Fruit fly (Drosophila melanogaster) whole organism, embryonic: Measurements from ENCODE around the gene sit.

Experiments
- Ada2b ChIP-seq: fragments of 200-800 bp; sonication (Bioruptor generic); IDR thresholded peaks from 2 replicates; pipeline ENCODE4 v1.3.6; 2022; ENCODE audit warnings: missing biosample characterization, missing genetic modification characterization
- CG10366 ChIP-seq: fragments of 200-800 bp; sonication (Bioruptor generic); IDR thresholded peaks from 2 replicates; pipeline ENCODE4 v1.3.6; 2022; ENCODE audit warnings: missing biosample characterization, missing genetic modification characterization
- CG12299 ChIP-seq: fragments of 200-800 bp; sonication (Bioruptor generic); optimal IDR thresholded peaks from 2 replicates; lab custom pipeline; 2018; ENCODE audit warnings: missing biosample characterization, mild to moderate bottlenecking, missing genetic modification characterization
- CG13296 ChIP-seq: fragments of 200-800 bp; sonication (Bioruptor generic); optimal IDR thresholded peaks from 3 replicates; lab custom pipeline; 2018; ENCODE audit warnings: missing biosample characterization, mild to moderate bottlenecking, missing genetic modification characterization
- CG13424 ChIP-seq: fragments of 200-800 bp; sonication (Bioruptor generic); optimal IDR thresholded peaks from 2 replicates; lab custom pipeline; 2019; ENCODE audit warnings: missing biosample characterization, mild to moderate bottlenecking, missing genetic modification characterization, moderate library complexity
- CG16863 ChIP-seq: fragments of 200-800 bp; sonication (Bioruptor generic); optimal IDR thresholded peaks from 3 replicates; lab custom pipeline; 2016; ENCODE audit warnings: missing biosample characterization, missing genetic modification characterization
- CG17359 ChIP-seq: fragments of 200-800 bp; sonication (Bioruptor generic); optimal IDR thresholded peaks from 3 replicates; lab custom pipeline; 2018; ENCODE audit warnings: missing biosample characterization, mild to moderate bottlenecking, missing genetic modification characterization, moderate library complexity
- CG18011 ChIP-seq: fragments of 200-800 bp; sonication (Bioruptor generic); optimal IDR thresholded peaks from 2 replicates; lab custom pipeline; 2017; ENCODE audit warnings: missing biosample characterization, missing genetic modification characterization, mild to moderate bottlenecking, moderate library complexity, missing genotype
- CG18764 ChIP-seq: fragments of 200-800 bp; sonication (Bioruptor generic); optimal IDR thresholded peaks from 3 replicates; lab custom pipeline; 2016; ENCODE audit warnings: missing biosample characterization, missing genetic modification characterization
- CG34422 ChIP-seq: fragments of 200-800 bp; sonication (Bioruptor generic); IDR thresholded peaks from 3 replicates; pipeline ENCODE4 v1.3.6; 2022; ENCODE audit warnings: missing biosample characterization, missing genetic modification characterization
- CG3726 ChIP-seq: fragments of 200-800 bp; sonication (Bioruptor generic); IDR thresholded peaks from 3 replicates; pipeline ENCODE4, ENCODE4 v1.3.6; 2022; ENCODE audit warnings: missing biosample characterization, missing genetic modification characterization
- CG3847 ChIP-seq: fragments of 200-800 bp; sonication (Bioruptor generic); IDR thresholded peaks from 2 replicates; pipeline ENCODE4 v1.3.6; 2022; ENCODE audit warnings: missing biosample characterization, missing genetic modification characterization
- CG42726 ChIP-seq: fragments of 200-800 bp; sonication (Bioruptor generic); IDR thresholded peaks from 2 replicates; pipeline ENCODE4 v1.3.6; 2022; ENCODE audit warnings: missing biosample characterization, missing genetic modification characterization; ENCODE audit not compliant: partially characterized antibody
- CG4282 ChIP-seq: fragments of 200-800 bp; sonication (Bioruptor generic); optimal IDR thresholded peaks from 2 replicates; lab custom pipeline; 2016; ENCODE audit warnings: missing biosample characterization, missing genetic modification characterization
- CG4820 ChIP-seq: fragments of 200-800 bp; sonication (Bioruptor generic); optimal IDR thresholded peaks from 3 replicates; lab custom pipeline; 2016; ENCODE audit warnings: missing biosample characterization, missing genetic modification characterization
- CG6683 ChIP-seq: fragments of 200-800 bp; sonication (Bioruptor generic); optimal IDR thresholded peaks from 2 replicates; lab custom pipeline; 2017; ENCODE audit warnings: missing biosample characterization, mild to moderate bottlenecking, missing genetic modification characterization, missing genetic modification reagents
- CG7271 ChIP-seq: fragments of 200-800 bp; sonication (Bioruptor generic); optimal IDR thresholded peaks from 2 replicates; lab custom pipeline; 2018; ENCODE audit warnings: missing biosample characterization, mild to moderate bottlenecking, missing genetic modification characterization, moderate library complexity
- CG7745 ChIP-seq: fragments of 200-800 bp; sonication (Bioruptor generic); optimal IDR thresholded peaks from 2 replicates; lab custom pipeline; 2018; ENCODE audit warnings: missing biosample characterization, mild to moderate bottlenecking, missing genetic modification characterization, moderate library complexity
- CTCF ChIP-seq: fragments of 200-800 bp; sonication (Bioruptor generic); optimal IDR thresholded peaks from 2 replicates; lab custom pipeline; 2017; ENCODE audit warnings: missing biosample characterization, mild to moderate bottlenecking, missing genetic modification characterization, moderate library complexity
- Camta ChIP-seq: fragments of 200-800 bp; sonication (Bioruptor generic); optimal IDR thresholded peaks from 2 replicates; lab custom pipeline; 2016; ENCODE audit warnings: missing biosample characterization, missing genetic modification characterization
- Dbx ChIP-seq: fragments of 200-800 bp; sonication (Bioruptor generic); IDR thresholded peaks from 3 replicates; pipeline ENCODE4 v1.3.6; 2022; ENCODE audit warnings: missing biosample characterization, missing genetic modification characterization
- Dfd ChIP-seq, 2 experiments: fragments of >200 bp; optimal IDR thresholded peaks; 2 replicates each; lab custom pipeline; 2017; ENCODE audit warnings: missing biosample characterization in 2 of 2, missing genetic modification characterization in 2 of 2
- HmgZ ChIP-seq: fragments of 200-800 bp; sonication (Bioruptor generic); optimal IDR thresholded peaks from 2 replicates; lab custom pipeline; 2018; ENCODE audit warnings: missing biosample characterization, mild to moderate bottlenecking, missing genetic modification characterization
- Hr78 ChIP-seq, 2 experiments: fragments of 200-800 bp in 1 of 2; fragments of >200 bp in 1 of 2; sonication (Bioruptor generic) in 1 of 2; optimal IDR thresholded peaks; 2 replicates each; lab custom pipeline; 2017 to 2019; ENCODE audit warnings: missing biosample characterization in 2 of 2, missing genetic modification characterization in 2 of 2, mild to moderate bottlenecking in 1 of 2, moderate library complexity in 1 of 2
- Nf-YB ChIP-seq: fragments of 200-800 bp; sonication (Bioruptor generic); optimal IDR thresholded peaks from 3 replicates; lab custom pipeline; 2019; ENCODE audit warnings: missing biosample characterization, mild to moderate bottlenecking, missing genetic modification characterization, moderate library complexity
- NfI ChIP-seq: fragments of 200-800 bp; sonication (Bioruptor generic); optimal IDR thresholded peaks from 3 replicates; lab custom pipeline; 2018; ENCODE audit warnings: missing biosample characterization, mild to moderate bottlenecking, missing genetic modification characterization, moderate library complexity
- amos ChIP-seq: fragments of 200-800 bp; sonication (Bioruptor generic); IDR thresholded peaks from 2 replicates; pipeline ENCODE4 v1.3.6; 2022; ENCODE audit warnings: missing biosample characterization, missing genetic modification characterization; ENCODE audit not compliant: partially characterized antibody
- bsh ChIP-seq, 2 experiments: fragments of 200-800 bp; sonication (Bioruptor generic); optimal IDR thresholded peaks; 2 replicates each; lab custom pipeline; 2017 to 2018; ENCODE audit warnings: mild to moderate bottlenecking in 2 of 2, missing biosample characterization in 2 of 2, missing genetic modification characterization in 2 of 2, moderate library complexity in 1 of 2
- cwo ChIP-seq: fragments of 200-800 bp; sonication (Bioruptor generic); optimal IDR thresholded peaks from 3 replicates; lab custom pipeline; 2017; ENCODE audit warnings: missing biosample characterization, missing genetic modification characterization, mild to moderate bottlenecking, moderate library complexity, missing genetic modification reagents
- grn ChIP-seq: fragments of 200-800 bp; sonication (Bioruptor generic); optimal IDR thresholded peaks from 3 replicates; lab custom pipeline; 2017; ENCODE audit warnings: missing biosample characterization, missing genetic modification characterization
- gsb-n ChIP-seq: fragments of 200-800 bp; sonication (Bioruptor generic); optimal IDR thresholded peaks from 3 replicates; lab custom pipeline; 2018; ENCODE audit warnings: missing biosample characterization, mild to moderate bottlenecking, missing genetic modification characterization
- hkb ChIP-seq, 2 experiments: fragments of 200-800 bp in 1 of 2; fragments of >200 bp in 1 of 2; sonication (Bioruptor generic) in 1 of 2; IDR thresholded peaks in 1 of 2; optimal IDR thresholded peaks in 1 of 2; 2 replicates each; pipeline versions ENCODE4 v1.3.6 to Lab custom; 2017 to 2022; ENCODE audit warnings: missing biosample characterization in 1 of 2, missing genetic modification characterization in 1 of 2
- inv ChIP-seq: fragments of 200-800 bp; sonication (Bioruptor generic); IDR thresholded peaks from 2 replicates; pipeline ENCODE4 v1.3.6; 2022; ENCODE audit warnings: missing biosample characterization, missing genetic modification characterization; ENCODE audit not compliant: partially characterized antibody
- lov ChIP-seq, 2 experiments: fragments of 200-800 bp in 1 of 2; fragments of >200 bp in 1 of 2; sonication (Bioruptor generic) in 1 of 2; IDR thresholded peaks in 1 of 2; optimal IDR thresholded peaks in 1 of 2; 2 replicates in 1 of 2; 3 replicates in 1 of 2; pipeline versions ENCODE4 v1.3.6 to Lab custom; 2017 to 2022; ENCODE audit warnings: missing biosample characterization in 1 of 2, missing genetic modification characterization in 1 of 2
- nerfin-1 ChIP-seq: fragments of 200-800 bp; sonication (Bioruptor generic); optimal IDR thresholded peaks from 3 replicates; lab custom pipeline; 2019; ENCODE audit warnings: missing biosample characterization, mild to moderate bottlenecking, missing genetic modification characterization, moderate library complexity
- pb ChIP-seq: fragments of 200-800 bp; sonication (Bioruptor generic); optimal IDR thresholded peaks from 3 replicates; lab custom pipeline; 2016; ENCODE audit warnings: missing biosample characterization, missing genetic modification characterization
- sim ChIP-seq: fragments of 200-800 bp; sonication (Bioruptor generic); IDR thresholded peaks from 2 replicates; pipeline ENCODE4 v1.3.6; 2022; ENCODE audit warnings: missing biosample characterization, missing genetic modification characterization
- slou ChIP-seq: fragments of 200-800 bp; sonication (Bioruptor generic); optimal IDR thresholded peaks from 3 replicates; lab custom pipeline; 2016; ENCODE audit warnings: missing biosample characterization, missing genetic modification characterization
- sqz ChIP-seq: fragments of 200-800 bp; sonication (Bioruptor generic); optimal IDR thresholded peaks from 3 replicates; lab custom pipeline; 2018; ENCODE audit warnings: missing biosample characterization, mild to moderate bottlenecking, missing genetic modification characterization
- tna ChIP-seq: fragments of 200-800 bp; sonication (Bioruptor generic); IDR thresholded peaks from 2 replicates; pipeline ENCODE4 v1.3.6; 2022; ENCODE audit warnings: missing biosample characterization, missing genetic modification characterization; ENCODE audit not compliant: partially characterized antibody
- trh ChIP-seq: fragments of 200-800 bp; sonication (Bioruptor generic); optimal IDR thresholded peaks from 2 replicates; lab custom pipeline; 2016; ENCODE audit warnings: missing biosample characterization, missing genetic modification characterization

sit gene

DNA sequence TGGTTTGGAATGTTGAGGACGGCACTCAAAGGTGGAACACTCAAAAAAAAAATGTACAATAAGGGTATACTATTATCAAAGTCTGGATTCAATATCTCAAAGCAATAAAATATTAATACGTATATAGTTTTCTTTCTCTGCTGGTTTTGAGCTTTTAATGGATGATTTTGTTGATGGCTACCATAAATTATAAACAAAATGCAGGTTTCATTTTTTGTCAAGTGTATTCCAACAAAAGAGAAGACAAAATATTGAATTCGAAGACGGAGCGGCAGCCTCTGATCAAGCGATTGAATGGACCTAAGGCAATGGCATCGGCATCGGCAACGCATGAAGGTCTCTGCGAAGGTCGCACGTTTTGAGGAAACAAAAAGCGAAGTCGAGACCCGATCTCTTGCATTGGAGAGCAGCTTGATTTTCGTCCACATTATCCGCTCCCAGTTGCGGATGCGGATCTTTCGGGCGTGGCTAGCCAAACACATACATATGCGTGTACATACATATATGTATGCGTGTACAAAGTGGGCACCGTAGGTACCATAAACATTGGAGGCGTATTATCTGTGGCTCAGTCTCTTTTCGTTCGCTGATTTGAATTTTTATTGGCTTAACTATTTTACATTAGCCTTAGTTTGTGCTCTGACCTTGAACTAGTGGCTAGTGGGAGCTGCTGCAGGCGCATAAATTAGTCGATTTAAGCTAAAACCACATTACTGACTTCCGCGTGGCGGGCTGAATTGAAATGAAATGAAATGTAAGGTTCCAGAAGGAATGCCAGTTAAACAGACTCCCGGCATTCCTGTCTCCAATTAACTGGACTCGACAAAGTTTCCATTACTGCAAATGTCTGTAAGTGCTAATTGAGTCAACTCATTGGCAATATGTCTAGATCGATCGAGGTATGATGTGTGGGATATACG is 25.6 kb downstream of the sit start (continued):
- TF ChIP-seq CG3847 (GFP tag; lab: Robert Waterston, UW) (no peak), NfI (peak; percentile 37), Ada2b (GFP tag; lab: Robert Waterston, UW) (peak; percentile 33; the same call in 1 of the 2 replicates), CG12299 (tag; lab: Kevin White, UChicago) (no peak), sqz (GFP tag; lab: Kevin White, UChicago) (peak; percentile 10), Camta (GFP tag; lab: Kevin White, UChicago) (no peak), CG18764 (GFP tag; lab: Kevin White, UChicago) (no peak), CG7271 (no peak)

DNA sequence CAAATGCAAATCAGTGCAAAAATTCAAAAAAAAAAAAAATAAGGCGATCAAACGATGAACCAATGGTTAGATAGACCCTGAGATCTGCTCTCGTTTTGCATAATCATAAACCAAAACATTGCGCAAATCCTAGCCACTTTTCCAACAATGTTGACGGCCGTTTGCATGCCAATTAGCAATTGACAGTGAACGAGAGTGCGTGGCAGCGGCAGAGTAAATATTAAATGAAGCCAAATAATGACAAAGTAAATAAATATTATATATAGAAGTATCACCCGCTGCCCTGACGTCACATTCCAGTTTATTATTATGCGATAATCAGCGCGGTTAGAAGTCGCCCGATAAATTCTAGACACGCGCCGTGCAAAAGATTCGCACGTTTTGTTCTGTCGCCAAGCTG is 26.4 kb downstream of the sit start:
- TF ChIP-seq CG18011 (peak; percentile 68), cwo (peak; percentile 71), tna (no peak)

DNA sequence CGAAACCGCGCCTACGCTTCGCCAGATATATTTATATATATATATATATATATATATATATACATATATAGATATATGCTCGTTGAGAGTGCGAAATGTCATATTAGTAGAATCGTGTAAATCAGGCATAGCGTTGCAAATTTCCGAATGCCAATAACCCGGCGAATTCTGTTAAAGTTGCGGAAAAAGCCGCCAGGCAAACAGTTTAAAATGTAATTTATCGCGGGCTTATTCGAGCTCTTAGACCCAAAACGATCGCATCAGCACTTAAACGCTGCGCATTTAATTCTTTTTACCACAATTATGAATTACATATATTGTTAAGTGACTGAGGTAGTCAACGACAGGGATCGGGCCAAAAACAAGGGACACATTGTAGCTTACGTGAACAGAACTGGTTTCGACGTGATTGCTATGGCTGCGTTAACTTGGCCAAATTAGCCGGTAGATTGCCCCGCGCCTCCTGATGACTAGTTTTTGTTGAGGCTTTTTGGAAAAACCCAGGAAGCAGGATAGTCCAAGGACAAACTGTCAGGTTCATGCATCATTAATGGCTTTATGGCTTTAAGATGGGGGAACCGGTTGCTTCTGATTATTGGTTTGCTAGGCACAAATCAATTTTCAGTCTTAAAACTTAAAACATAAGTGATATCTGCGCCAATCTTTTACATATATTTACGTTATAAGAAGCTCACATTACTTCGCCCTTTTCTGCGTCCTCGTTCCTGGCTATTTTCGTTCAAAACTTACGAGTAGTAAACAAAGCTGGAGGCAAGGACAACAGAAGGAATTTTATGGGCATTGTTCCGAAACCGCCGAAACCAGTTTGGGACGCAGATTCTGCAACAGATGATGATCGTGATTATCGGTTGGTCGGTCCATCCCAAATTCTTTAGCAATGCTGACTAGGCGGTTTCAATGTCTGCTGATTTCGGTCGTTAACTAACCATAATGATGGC is 28.1 kb downstream of the sit start:
- TF ChIP-seq gsb-n (no peak), CG7745 (no peak), Dbx (GFP tag; lab: Robert Waterston, UW) (no peak), hkb (optimal IDR thresholded peaks at IDR 0.05; lab: Kevin White, UChicago) (no peak), hkb (GFP tag; IDR thresholded peaks at IDR 0.05; lab: Robert Waterston, UW) (no peak), Dfd (GFP tag; optimal IDR thresholded peaks at IDR 0.05; lab: Kevin White, UChicago) (no peak), CG17359 (no peak), CG42726 (GFP tag; lab: Robert Waterston, UW) (no peak), CG4282 (GFP tag; lab: Kevin White, UChicago) (no peak), sim (no peak), pb (no peak), slou (GFP tag; lab: Kevin White, UChicago) (no peak)

DNA sequence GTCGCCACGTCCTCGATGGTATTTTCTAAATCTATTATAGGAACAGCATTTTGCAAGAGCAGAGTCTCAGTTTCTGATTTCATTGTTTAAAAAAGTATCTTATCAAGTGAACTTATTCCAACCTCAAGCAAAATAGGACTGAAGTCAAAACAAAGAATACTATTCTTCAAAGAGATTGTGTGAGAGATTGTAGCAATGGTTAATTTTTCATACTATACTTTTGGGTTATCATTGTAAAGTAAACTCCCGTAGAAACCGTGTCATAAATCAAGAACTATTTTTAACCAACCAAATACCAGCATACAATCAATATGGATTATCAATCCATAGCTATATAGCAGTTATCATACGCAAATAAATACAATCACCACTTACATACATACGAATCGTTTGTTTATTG is 30.6 kb downstream of the sit start, which contains the start of gene CG33093:
Gene CG33093, minus strand, starts transcription at position 122 of the 400 bp plus-strand sequence.
- no peak for TF ChIP-seq CG6683 (GFP tag; lab: Kevin White, UChicago)
- TF ChIP-seq CTCF (GFP tag; lab: Kevin White, UChicago) = peak; percentile 9
- no peak for TF ChIP-seq trh (GFP tag; lab: Kevin White, UChicago)
- TF ChIP-seq bsh (GFP tag; optimal IDR thresholded peaks at IDR 0.05; lab: Kevin White, UChicago) = peak in 1 of 2 experiments; percentile 2
- TF ChIP-seq CG3726 (GFP tag; lab: Robert Waterston, UW) = no peak
- peak; percentile 3 for TF ChIP-seq HmgZ
- peak; percentile 74 for TF ChIP-seq grn
- peak in 1 of 2 experiments; percentile 65 for TF ChIP-seq Hr78 (GFP tag; optimal IDR thresholded peaks at IDR 0.05; lab: Kevin White, UChicago)
- TF ChIP-seq CG34422 = no peak
- no peak for TF ChIP-seq inv (GFP tag; lab: Robert Waterston, UW)
- TF ChIP-seq lov (optimal IDR thresholded peaks at IDR 0.05; lab: Kevin White, UChicago) = no peak
- TF ChIP-seq lov (GFP tag; IDR thresholded peaks at IDR 0.05; lab: Robert Waterston, UW) = no peak
- peak; percentile 7 for TF ChIP-seq CG13424 (tag; lab: Kevin White, UChicago)
- TF ChIP-seq CG16863 = no peak
- TF ChIP-seq CG4820 = no peak
- no peak for TF ChIP-seq nerfin-1 (tag; lab: Kevin White, UChicago)
- peak; percentile 33; the same call in 1 of the 2 replicates for TF ChIP-seq amos (GFP tag; lab: Robert Waterston, UW)
- no peak for TF ChIP-seq CG13296 (GFP tag; lab: Kevin White, UChicago)
- peak; percentile 14 for TF ChIP-seq Nf-YB (GFP tag; lab: Kevin White, UChicago)
- no peak for TF ChIP-seq CG10366 (GFP tag; lab: Robert Waterston, UW)
